Worm (Caenorhabditis elegans) whole organism, L3 larva: ENCODE data around the gene M03E7.3.
"Not testable (repeated sequence)": the region's sequence is repeated elsewhere in the genome, so short reads cannot be mapped to it uniquely, and the experiment has no call there.

Experiments
- ceh-9 ChIP-seq: sonication (generic microtip); optimal IDR thresholded peaks from 2 replicates; lab custom pipeline; 2018; ENCODE audit warnings: missing biosample characterization, missing genetic modification characterization
- mdl-1 ChIP-seq: fragments of 150-350 bp; optimal IDR thresholded peaks from 2 replicates; lab custom pipeline; 2014; ENCODE audit warnings: missing biosample characterization, missing genetic modification characterization
- ztf-11 ChIP-seq: fragments of 150-350 bp; optimal IDR thresholded peaks from 2 replicates; lab custom pipeline; 2014; ENCODE audit warnings: missing biosample characterization, missing genetic modification characterization

DNA sequence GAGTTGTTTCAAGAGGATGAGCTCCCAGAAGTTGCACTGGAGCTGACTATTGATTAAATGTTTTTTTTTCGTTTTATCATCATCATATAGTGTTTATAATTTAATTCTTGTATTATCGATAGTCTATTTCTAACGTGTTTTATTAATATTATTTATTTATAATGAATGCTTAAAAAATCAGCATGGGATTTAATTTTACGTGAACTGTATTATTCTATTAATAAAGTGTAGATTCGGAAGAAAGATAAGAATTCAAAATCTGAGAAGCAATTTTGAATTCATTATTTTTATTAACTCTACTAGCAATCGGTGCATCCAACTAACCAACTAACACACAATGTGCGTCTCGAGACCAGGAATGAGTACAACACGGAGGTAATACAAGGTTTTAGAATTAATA, 48.5 kb downstream of the M03E7.3 start, which contains the start of gene C14C11.1:
- TF ChIP-seq ceh-9, mdl-1, ztf-11 (tag; lab: Kevin White, UChicago): not testable (repeated sequence)
